Worm (Caenorhabditis elegans): Measurements from ENCODE around the gene ceh-99.

ceh-99 gene

DNA sequence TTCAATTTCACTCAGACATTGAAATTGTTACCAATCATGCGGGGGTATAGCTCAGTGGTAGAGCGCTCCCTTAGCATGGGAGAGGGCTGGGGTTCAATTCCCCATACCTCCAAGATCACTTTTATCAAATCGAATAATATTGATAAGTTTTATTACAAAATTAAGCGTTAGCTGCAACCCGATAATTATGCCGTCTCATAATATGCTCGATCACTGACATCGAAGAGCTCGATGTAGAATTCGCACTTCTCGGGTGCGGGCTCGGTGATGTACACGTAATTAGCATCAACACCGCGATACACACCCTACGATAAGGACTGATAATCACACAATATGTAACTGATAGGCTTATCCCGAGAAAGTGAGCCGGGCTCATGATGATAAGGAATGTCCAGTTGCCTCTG is 22.8 kb downstream of the ceh-99 start:
- TF ChIP-seq blmp-1 (tag; optimal IDR thresholded peaks at IDR 0.05) (no peak), bed-3 (GFP tag; optimal IDR thresholded peaks at IDR 0.05) (no peak), nhr-76 (tag; optimal IDR thresholded peaks at IDR 0.05) (no peak), M03D4.4 (tag; optimal IDR thresholded peaks at IDR 0.05) (no peak), snpc-4 (tag; optimal IDR thresholded peaks at IDR 0.05) (no peak), lsy-2 (tag; optimal IDR thresholded peaks at IDR 0.05) (no peak), mls-2 (tag; optimal IDR thresholded peaks at IDR 0.05) (no peak), elt-3 (tag; optimal IDR thresholded peaks at IDR 0.05) (no peak), mab-5 (tag; optimal IDR thresholded peaks at IDR 0.05) (no peak), unc-39 (tag; optimal IDR thresholded peaks at IDR 0.05) (no peak), ceh-83 (GFP tag; optimal IDR thresholded peaks at IDR 0.05) (no peak), nhr-2 (tag; optimal IDR thresholded peaks at IDR 0.05) (no peak), sem-2 (GFP tag; optimal IDR thresholded peaks at IDR 0.05) (no peak), cnd-1 (tag; optimal IDR thresholded peaks at IDR 0.05) (no peak), unc-120 (tag; optimal IDR thresholded peaks at IDR 0.05; ENCODE audit: poor library complexity, severe bottlenecking) (no peak), drap-1 (GFP tag; optimal IDR thresholded peaks at IDR 0.05) (no peak), lin-13 (tag; optimal IDR thresholded peaks at IDR 0.05) (no peak), unc-62 (GFP tag; optimal IDR thresholded peaks at IDR 0.05) (no peak)

DNA sequence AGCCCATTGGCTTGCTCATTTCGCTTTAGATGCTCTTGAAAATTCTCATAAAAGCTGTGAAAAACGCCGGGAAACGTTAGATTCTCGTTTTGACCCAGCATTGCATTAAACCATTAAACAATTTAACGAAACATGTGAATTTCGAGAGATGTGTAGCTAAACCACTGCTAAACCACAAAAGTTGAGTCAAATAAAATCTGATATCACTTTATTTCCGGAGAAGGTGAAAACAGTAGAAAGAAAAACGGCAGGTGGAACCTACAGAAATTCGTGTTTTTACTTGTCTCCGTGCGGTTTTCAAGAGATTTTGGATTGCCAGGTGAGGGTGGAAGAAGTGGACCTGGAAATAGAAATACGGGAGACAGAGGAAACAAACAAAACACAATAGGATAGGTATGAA is 24.8 kb downstream of the ceh-99 start, which contains the start of gene F49C5.9:
F49C5.9 (minus strand) TSS at position 101 of the 400 bp plus-strand sequence.
- TF ChIP-seq M03D4.4 (tag; optimal IDR thresholded peaks at IDR 0.05): no peak
- TF ChIP-seq unc-62 (GFP tag; optimal IDR thresholded peaks at IDR 0.05): no peak
- no peak for TF ChIP-seq drap-1 (GFP tag; optimal IDR thresholded peaks at IDR 0.05)
- TF ChIP-seq tbx-8 (GFP tag; optimal IDR thresholded peaks at IDR 0.05): no peak
- TF ChIP-seq ceh-83 (GFP tag; optimal IDR thresholded peaks at IDR 0.05): no peak
- no peak for TF ChIP-seq unc-39 (tag; optimal IDR thresholded peaks at IDR 0.05)
- TF ChIP-seq flh-1 (GFP tag; optimal IDR thresholded peaks at IDR 0.05): no peak
- no peak for TF ChIP-seq bed-3 (GFP tag; optimal IDR thresholded peaks at IDR 0.05)
- TF ChIP-seq sem-2 (GFP tag; optimal IDR thresholded peaks at IDR 0.05): no peak
- no peak for TF ChIP-seq elt-1 (tag; optimal IDR thresholded peaks at IDR 0.05; ENCODE audit: borderline replicate concordance, insufficient read depth)
- TF ChIP-seq ham-2 (GFP tag; optimal IDR thresholded peaks at IDR 0.05): no peak
- no peak for TF ChIP-seq blmp-1 (tag; optimal IDR thresholded peaks at IDR 0.05)

ce11 chrII:12546413-12546812 is 26.6 kb downstream of the ceh-99 start, which contains the start of the genes F49C5.5 and F49C5.10:
TSS of gene F49C5.5 (minus strand) at chrII:12546513.
TSS of gene F49C5.10 (plus strand) at chrII:12546756.
- TF ChIP-seq nhr-237 (tag; optimal IDR thresholded peaks at IDR 0.05): no peak
- no peak for TF ChIP-seq sptf-1 (tag; optimal IDR thresholded peaks at IDR 0.05)
- no peak for TF ChIP-seq cnd-1 (tag; optimal IDR thresholded peaks at IDR 0.05)
- no peak for TF ChIP-seq elt-3 (tag; optimal IDR thresholded peaks at IDR 0.05)
- no peak for TF ChIP-seq ham-2 (GFP tag; optimal IDR thresholded peaks at IDR 0.05)
- no peak for TF ChIP-seq unc-62 (GFP tag; optimal IDR thresholded peaks at IDR 0.05)
- no peak for TF ChIP-seq snpc-4 (tag; optimal IDR thresholded peaks at IDR 0.05)
- no peak for TF ChIP-seq tbx-8 (GFP tag; optimal IDR thresholded peaks at IDR 0.05)
- no peak for TF ChIP-seq flh-1 (GFP tag; optimal IDR thresholded peaks at IDR 0.05)
- TF ChIP-seq blmp-1 (tag; optimal IDR thresholded peaks at IDR 0.05): no peak
- no peak for TF ChIP-seq lin-13 (tag; optimal IDR thresholded peaks at IDR 0.05)
- TF ChIP-seq M03D4.4 (tag; optimal IDR thresholded peaks at IDR 0.05): no peak
- TF ChIP-seq nhr-12 (tag; optimal IDR thresholded peaks at IDR 0.05): no peak
- TF ChIP-seq elt-1 (tag; optimal IDR thresholded peaks at IDR 0.05; ENCODE audit: borderline replicate concordance, insufficient read depth): no peak
- TF ChIP-seq unc-120 (tag; optimal IDR thresholded peaks at IDR 0.05; ENCODE audit: poor library complexity, severe bottlenecking): no peak
- TF ChIP-seq hlh-1 (tag; optimal IDR thresholded peaks at IDR 0.05): no peak
- no peak for TF ChIP-seq lin-32 (GFP tag; optimal IDR thresholded peaks at IDR 0.05)
- no peak for TF ChIP-seq lsy-2 (tag; optimal IDR thresholded peaks at IDR 0.05)
- TF ChIP-seq unc-39 (tag; optimal IDR thresholded peaks at IDR 0.05): no peak
- TF ChIP-seq pha-4 (tag; optimal IDR thresholded peaks at IDR 0.05): no peak

ce11 chrII:12547547-12547946 is 27.8 kb downstream of the ceh-99 start, which contains the start of gene F49C5.16:
TSS of gene F49C5.16 (plus strand) at chrII:12547847.
- TF ChIP-seq mab-5 (tag; optimal IDR thresholded peaks at IDR 0.05) (no peak), M03D4.4 (tag; optimal IDR thresholded peaks at IDR 0.05) (no peak), cnd-1 (tag; optimal IDR thresholded peaks at IDR 0.05) (no peak), tbx-8 (GFP tag; optimal IDR thresholded peaks at IDR 0.05) (no peak), elt-1 (tag; optimal IDR thresholded peaks at IDR 0.05; ENCODE audit: borderline replicate concordance, insufficient read depth) (no peak), nhr-28 (tag; optimal IDR thresholded peaks at IDR 0.05) (no peak), bed-3 (GFP tag; optimal IDR thresholded peaks at IDR 0.05) (no peak), sptf-1 (tag; optimal IDR thresholded peaks at IDR 0.05) (no peak), ceh-39 (tag; optimal IDR thresholded peaks at IDR 0.05) (no peak), mls-2 (tag; optimal IDR thresholded peaks at IDR 0.05) (no peak), ztf-11 (tag; optimal IDR thresholded peaks at IDR 0.05) (no peak), flh-1 (GFP tag; optimal IDR thresholded peaks at IDR 0.05) (no peak), blmp-1 (tag; optimal IDR thresholded peaks at IDR 0.05) (no peak), elt-3 (tag; optimal IDR thresholded peaks at IDR 0.05) (no peak), ceh-83 (GFP tag; optimal IDR thresholded peaks at IDR 0.05) (no peak), zip-8 (tag; optimal IDR thresholded peaks at IDR 0.05) (no peak), nhr-2 (tag; optimal IDR thresholded peaks at IDR 0.05) (no peak), unc-120 (tag; optimal IDR thresholded peaks at IDR 0.05; ENCODE audit: poor library complexity, severe bottlenecking) (no peak), unc-62 (GFP tag; optimal IDR thresholded peaks at IDR 0.05) (no peak)
